Fruit fly (Drosophila melanogaster): ENCODE measurements around the gene Bdbt.

The Bdbt gene

dm6 chr3R:21118784-21119183, at the start of gene Bdbt (continued):
- TF ChIP-seq CG13424 (tag; optimal IDR thresholded peaks at IDR 0.05) (peak; percentile 5), HLH54F (GFP tag; optimal IDR thresholded peaks at IDR 0.05) (peak; percentile 35), dimm (GFP tag; IDR thresholded peaks at IDR 0.05) (no peak), CG11695 (GFP tag; IDR thresholded peaks at IDR 0.05) (no peak), sna (GFP tag; IDR thresholded peaks at IDR 0.05; ENCODE audit: partially characterized antibody) (peak; percentile 67), Dref (GFP tag; IDR thresholded peaks at IDR 0.05) (peak; percentile 9; the same call in 1 of the 2 replicates), C15 (GFP tag; IDR thresholded peaks at IDR 0.05) (no peak), pho (GFP tag; optimal IDR thresholded peaks at IDR 0.05) (peak; percentile 38), CG2875 (GFP tag; optimal IDR thresholded peaks at IDR 0.05) (no peak), CG2116 (GFP tag; optimal IDR thresholded peaks at IDR 0.05) (no peak), CG7271 (tag; optimal IDR thresholded peaks at IDR 0.05) (no peak), CG6254 (GFP tag; optimal IDR thresholded peaks at IDR 0.05) (no peak), CG14441 (GFP tag; IDR thresholded peaks at IDR 0.05) (peak; percentile 49; the same call in 1 of the 2 replicates), pros (GFP tag; optimal IDR thresholded peaks at IDR 0.05) (no peak), CG18764 (GFP tag; optimal IDR thresholded peaks at IDR 0.05) (no peak), ase (GFP tag; IDR thresholded peaks at IDR 0.05) (no peak), dysf (GFP tag; IDR thresholded peaks at IDR 0.05) (peak; percentile 32; the same call in 1 of the 3 replicates), crol (GFP tag; IDR thresholded peaks at IDR 0.05) (no peak), Xrp1 (GFP tag; IDR thresholded peaks at IDR 0.05) (no peak), CG17385 (GFP tag; optimal IDR thresholded peaks at IDR 0.05) (no peak), CG5180 (GFP tag; optimal IDR thresholded peaks at IDR 0.05) (no peak), Myb (GFP tag; optimal IDR thresholded peaks at IDR 0.05) (peak; percentile 7), CG4404 (GFP tag; IDR thresholded peaks at IDR 0.05) (no peak), HHEX (GFP tag; optimal IDR thresholded peaks at IDR 0.05) (no peak), bsh (GFP tag; optimal IDR thresholded peaks at IDR 0.05) (no peak), amos (GFP tag; IDR thresholded peaks at IDR 0.05; ENCODE audit: partially characterized antibody) (peak; percentile 68), CG2889 (GFP tag; IDR thresholded peaks at IDR 0.05) (no peak), CG18011 (GFP tag; optimal IDR thresholded peaks at IDR 0.05) (no peak), CG15601 (tag; optimal IDR thresholded peaks at IDR 0.05) (no peak), sens-2 (GFP tag; IDR thresholded peaks at IDR 0.05) (no peak), schlank (tag; optimal IDR thresholded peaks at IDR 0.05) (no peak), nau (GFP tag; optimal IDR thresholded peaks at IDR 0.05) (no peak), NFAT (GFP tag; IDR thresholded peaks at IDR 0.05) (peak; percentile 60), nerfin-1 (tag; optimal IDR thresholded peaks at IDR 0.05) (no peak), pb (GFP tag; optimal IDR thresholded peaks at IDR 0.05) (no peak), ken (GFP tag; IDR thresholded peaks at IDR 0.05) (no peak), Hand (GFP tag; optimal IDR thresholded peaks at IDR 0.05) (no peak), kni (GFP tag; optimal IDR thresholded peaks at IDR 0.05) (no peak), Oli (tag; optimal IDR thresholded peaks at IDR 0.05) (no peak), CG7372 (GFP tag; IDR thresholded peaks at IDR 0.05) (no peak), CG14965 (GFP tag; optimal IDR thresholded peaks at IDR 0.05; ENCODE audit: borderline replicate concordance) (no peak), nom (GFP tag; optimal IDR thresholded peaks at IDR 0.05) (no peak), CG1832 (GFP tag; optimal IDR thresholded peaks at IDR 0.05) (no peak), tna (GFP tag; IDR thresholded peaks at IDR 0.05; ENCODE audit: partially characterized antibody) (peak; percentile 95), ara (GFP tag; IDR thresholded peaks at IDR 0.05) (no peak), CG10431 (GFP tag; optimal IDR thresholded peaks at IDR 0.05) (no peak), bcd (GFP tag; optimal IDR thresholded peaks at IDR 0.05) (peak; percentile 43), Nf-YC (tag; optimal IDR thresholded peaks at IDR 0.05) (no peak), klu (GFP tag; IDR thresholded peaks at IDR 0.05) (no peak), so (GFP tag; IDR thresholded peaks at IDR 0.05) (no peak), CHES-1-like (GFP tag; optimal IDR thresholded peaks at IDR 0.05) (no peak)
